Worm (Caenorhabditis elegans) whole organism, L2 larva: ENCODE measurements around the gene glc-3.

Source experiments
- C34F6.9 ChIP-seq: fragments of 150-350 bp; optimal IDR thresholded peaks from 2 replicates; lab custom pipeline; 2014; ENCODE audit warnings: missing biosample characterization, missing genetic modification characterization
- F13H6.1 ChIP-seq: sonication (generic microtip); optimal IDR thresholded peaks from 2 replicates; lab custom pipeline; 2016; ENCODE audit warnings: missing genetic modification characterization, missing compliant biosample characterization
- Y55F3AM.14 ChIP-seq: fragments of 200-800 bp; sonication (Bioruptor generic); optimal IDR thresholded peaks from 2 replicates; lab custom pipeline; 2018; ENCODE audit warnings: mild to moderate bottlenecking, missing genetic modification characterization, missing compliant biosample characterization
- aly-2 ChIP-seq: fragments of 150-350 bp; optimal IDR thresholded peaks from 2 replicates; lab custom pipeline; 2014; ENCODE audit warnings: missing biosample characterization, missing genetic modification characterization
- ama-1 ChIP-seq: fragments of 150-350 bp; optimal IDR thresholded peaks from 2 replicates; lab custom pipeline; 2018; ENCODE audit warnings: inconsistent platforms
- blmp-1 ChIP-seq: sonication (generic microtip); optimal IDR thresholded peaks from 2 replicates; lab custom pipeline; 2017; ENCODE audit warnings: missing genetic modification characterization, mild to moderate bottlenecking, missing compliant biosample characterization, antibody characterized with exemption, moderate library complexity; ENCODE audit not compliant: insufficient read depth
- ceh-16 ChIP-seq: fragments of 150-350 bp; optimal IDR thresholded peaks from 2 replicates; lab custom pipeline; 2014; ENCODE audit warnings: missing biosample characterization, missing genetic modification characterization
- ceh-82 ChIP-seq: fragments of 150-350 bp; optimal IDR thresholded peaks from 2 replicates; lab custom pipeline; 2014; ENCODE audit warnings: missing biosample characterization, missing genetic modification characterization
- crh-2 ChIP-seq: sonication (generic microtip); optimal IDR thresholded peaks from 2 replicates; lab custom pipeline; 2017; ENCODE audit warnings: missing biosample characterization, missing genetic modification characterization
- dmd-4 ChIP-seq: sonication (generic microtip); optimal IDR thresholded peaks from 2 replicates; lab custom pipeline; 2017; ENCODE audit warnings: missing biosample characterization, missing genetic modification characterization
- egl-27 ChIP-seq: sonication (generic microtip); optimal IDR thresholded peaks from 3 replicates; lab custom pipeline; 2017; ENCODE audit warnings: missing biosample characterization, missing genetic modification reagents, missing genetic modification characterization
- elt-1 ChIP-seq: fragments of 150-350 bp; optimal IDR thresholded peaks from 2 replicates; lab custom pipeline; 2014; ENCODE audit warnings: missing biosample characterization, missing genetic modification characterization
- fos-1 ChIP-seq: fragments of 150-350 bp; optimal IDR thresholded peaks from 2 replicates; lab custom pipeline; 2014; ENCODE audit warnings: missing biosample characterization, missing genetic modification characterization
- gmeb-1 ChIP-seq: fragments of 150-350 bp; optimal IDR thresholded peaks from 2 replicates; lab custom pipeline; 2014; ENCODE audit warnings: missing biosample characterization, missing genetic modification characterization
- lin-11 ChIP-seq: fragments of 150-350 bp; sonication (generic microtip); optimal IDR thresholded peaks from 2 replicates; lab custom pipeline; 2014; ENCODE audit warnings: missing biosample characterization, missing genetic modification characterization, inconsistent platforms, mixed read lengths
- lin-39 ChIP-seq: fragments of 150-350 bp; optimal IDR thresholded peaks from 2 replicates; lab custom pipeline; 2014; ENCODE audit warnings: missing biosample characterization, missing genetic modification reagents, missing genetic modification characterization
- lsy-2 ChIP-seq, 2 experiments: fragments of 150-350 bp in 1 of 2; sonication (generic microtip) in 1 of 2; optimal IDR thresholded peaks; 2 replicates each; lab custom pipeline; 2014 to 2017; ENCODE audit warnings: missing biosample characterization in 2 of 2, missing genetic modification characterization in 2 of 2
- mab-5 ChIP-seq: fragments of 150-350 bp; optimal IDR thresholded peaks from 2 replicates; lab custom pipeline; 2014; ENCODE audit warnings: missing biosample characterization, missing genetic modification characterization
- mbf-1 ChIP-seq: sonication (generic microtip); optimal IDR thresholded peaks from 2 replicates; lab custom pipeline; 2017; ENCODE audit warnings: missing biosample characterization, missing genetic modification characterization
- mdl-1 ChIP-seq, 2 experiments: fragments of 150-350 bp in 1 of 2; sonication (generic microtip) in 1 of 2; optimal IDR thresholded peaks; 2 replicates each; lab custom pipeline; 2017; ENCODE audit warnings: missing biosample characterization in 2 of 2, missing genetic modification characterization in 2 of 2
- nhr-10 ChIP-seq: sonication (generic microtip); optimal IDR thresholded peaks from 2 replicates; lab custom pipeline; 2017; ENCODE audit warnings: missing biosample characterization, missing genetic modification characterization
- nhr-12 ChIP-seq: fragments of 150-350 bp; optimal IDR thresholded peaks from 2 replicates; lab custom pipeline; 2014; ENCODE audit warnings: missing biosample characterization, missing genetic modification characterization
- nhr-129 ChIP-seq: fragments of 150-350 bp; optimal IDR thresholded peaks from 2 replicates; lab custom pipeline; 2014; ENCODE audit warnings: missing biosample characterization, missing genetic modification characterization
- nhr-23 ChIP-seq: fragments of 150-350 bp; optimal IDR thresholded peaks from 2 replicates; lab custom pipeline; 2014; ENCODE audit warnings: missing biosample characterization, missing genetic modification reagents, missing genetic modification characterization
- nhr-237 ChIP-seq: fragments of 150-350 bp; optimal IDR thresholded peaks from 2 replicates; lab custom pipeline; 2014; ENCODE audit warnings: missing biosample characterization, missing genetic modification characterization
- nhr-6 ChIP-seq: fragments of 150-350 bp; optimal IDR thresholded peaks from 2 replicates; lab custom pipeline; 2014; ENCODE audit warnings: missing biosample characterization, missing genetic modification characterization
- nhr-77 ChIP-seq: fragments of 150-350 bp; optimal IDR thresholded peaks from 2 replicates; lab custom pipeline; 2014; ENCODE audit warnings: missing biosample characterization, missing genetic modification characterization
- peb-1 ChIP-seq: fragments of 150-350 bp; optimal IDR thresholded peaks from 2 replicates; lab custom pipeline; 2014; ENCODE audit warnings: missing biosample characterization, missing genetic modification characterization
- sem-4 ChIP-seq: fragments of 150-350 bp; optimal IDR thresholded peaks from 2 replicates; lab custom pipeline; 2014; ENCODE audit warnings: missing biosample characterization, missing genetic modification reagents, missing genetic modification characterization
- sma-3 ChIP-seq: sonication (generic microtip); optimal IDR thresholded peaks from 2 replicates; lab custom pipeline; 2016; ENCODE audit warnings: missing genetic modification reagents, missing genetic modification characterization, missing compliant biosample characterization
- snpc-4 ChIP-seq: fragments of 150-350 bp; optimal IDR thresholded peaks from 2 replicates; lab custom pipeline; 2014; ENCODE audit warnings: missing biosample characterization, missing genetic modification characterization
- unc-39 ChIP-seq: fragments of 150-350 bp; optimal IDR thresholded peaks from 2 replicates; lab custom pipeline; 2014; ENCODE audit warnings: missing biosample characterization, missing genetic modification characterization
- zag-1 ChIP-seq: fragments of 150-350 bp; optimal IDR thresholded peaks from 2 replicates; lab custom pipeline; 2014; ENCODE audit warnings: missing biosample characterization, missing genetic modification characterization
- ztf-1 ChIP-seq: fragments of 200-800 bp; sonication (Bioruptor generic); conservative IDR thresholded peaks from 2 replicates; pipeline ENCODE4 v1.3.6; 2022; ENCODE audit warnings: missing genetic modification characterization, missing compliant biosample characterization
- ztf-11 ChIP-seq: sonication (generic microtip); optimal IDR thresholded peaks from 2 replicates; lab custom pipeline; 2017; ENCODE audit warnings: missing biosample characterization, missing genetic modification characterization
- ztf-4 ChIP-seq: fragments of 150-350 bp; optimal IDR thresholded peaks from 2 replicates; lab custom pipeline; 2014; ENCODE audit warnings: missing biosample characterization, missing genetic modification characterization

Gene glc-3

ce11 chrV:5459806-5460205, 6.3 kb upstream of the glc-3 start, which contains the start of gene ZC317.2:
TSS of gene ZC317.2 (plus strand) at chrV:5460106.
- TF ChIP-seq peb-1 (tag; lab: Kevin White, UChicago) = no peak
- TF ChIP-seq nhr-23 (tag; lab: Kevin White, UChicago) = no peak
- no peak for TF ChIP-seq fos-1 (tag; lab: Kevin White, UChicago)
- no peak for TF ChIP-seq ztf-4 (tag; lab: Kevin White, UChicago)
- no peak for TF ChIP-seq ztf-1 (GFP tag; lab: Robert Waterston, UW)
- no peak for TF ChIP-seq elt-1 (tag; lab: Kevin White, UChicago)
- TF ChIP-seq egl-27 (tag; lab: Kevin White, UChicago) = no peak
- no peak for TF ChIP-seq mdl-1 (tag; optimal IDR thresholded peaks at IDR 0.05; lab: Kevin White, UChicago)
- TF ChIP-seq unc-39 (tag; lab: Kevin White, UChicago) = no peak
- no peak for TF ChIP-seq Y55F3AM.14 (GFP tag; lab: Kevin White, UChicago)
- no peak for TF ChIP-seq crh-2 (tag; lab: Kevin White, UChicago)
- no peak for TF ChIP-seq sma-3 (GFP tag; lab: Kevin White, UChicago)

DNA sequence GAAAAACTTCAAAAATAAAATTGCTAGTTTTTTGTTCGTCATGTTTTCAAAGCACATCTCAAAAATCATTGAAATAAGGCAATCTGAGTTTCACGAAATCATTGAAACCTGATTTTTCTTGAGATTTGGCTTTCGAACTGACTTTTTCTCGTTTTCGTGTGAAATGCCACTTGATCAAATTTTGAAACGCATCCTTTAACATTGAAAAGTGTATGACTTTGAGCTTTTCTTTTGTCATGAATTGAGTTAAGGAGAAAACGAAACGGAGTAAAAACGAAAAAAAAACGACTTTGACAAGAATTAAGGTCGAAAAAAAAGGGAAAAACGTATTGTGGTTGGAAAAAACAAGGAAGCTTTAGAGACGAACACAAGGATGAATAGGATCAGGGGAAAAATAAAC, 1.4 kb upstream of the glc-3 start:
- TF ChIP-seq sem-4 (tag; lab: Kevin White, UChicago) = no peak
- TF ChIP-seq gmeb-1 (tag; lab: Kevin White, UChicago) = no peak

ce11 chrV:5450742-5451141, 2.8 kb downstream of the glc-3 start:
- no peak for TF ChIP-seq ztf-11 (tag; lab: Kevin White, UChicago)
- TF ChIP-seq snpc-4 (tag; lab: Kevin White, UChicago) = no peak
- no peak for TF ChIP-seq lin-39
- TF ChIP-seq elt-1 (tag; lab: Kevin White, UChicago) = no peak
- no peak for TF ChIP-seq lin-11
- TF ChIP-seq nhr-10 (tag; lab: Kevin White, UChicago) = no peak
- TF ChIP-seq nhr-23 (tag; lab: Kevin White, UChicago) = no peak
- no peak for TF ChIP-seq C34F6.9 (tag; lab: Kevin White, UChicago)
- TF ChIP-seq egl-27 (tag; lab: Kevin White, UChicago) = no peak
- TF ChIP-seq nhr-129 = no peak
- no peak for TF ChIP-seq ceh-16 (tag; lab: Kevin White, UChicago)
- no peak for TF ChIP-seq F13H6.1 (tag; lab: Kevin White, UChicago)
- no peak for TF ChIP-seq aly-2 (tag; lab: Kevin White, UChicago)
- no peak for TF ChIP-seq ztf-4 (tag; lab: Kevin White, UChicago)
- no peak for TF ChIP-seq sem-4 (tag; lab: Kevin White, UChicago)
- no peak for TF ChIP-seq mab-5 (tag; lab: Kevin White, UChicago)
- TF ChIP-seq ama-1 (lab: Kevin White, UChicago) = no peak
- no peak for TF ChIP-seq nhr-77 (tag; lab: Kevin White, UChicago)
- no peak for TF ChIP-seq ceh-82 (tag; lab: Kevin White, UChicago)

- TF ChIP-seq nhr-6 (tag; lab: Kevin White, UChicago) = no peak
- TF ChIP-seq fos-1 (tag; lab: Kevin White, UChicago) = no peak
- TF ChIP-seq gmeb-1 (tag; lab: Kevin White, UChicago) = no peak
- no peak for TF ChIP-seq zag-1 (tag; lab: Kevin White, UChicago)
- no peak for TF ChIP-seq mdl-1 (tag; optimal IDR thresholded peaks at IDR 0.05; lab: Kevin White, UChicago)
- TF ChIP-seq dmd-4 (tag; lab: Kevin White, UChicago) = no peak
- TF ChIP-seq snpc-4 (tag; lab: Kevin White, UChicago) = no peak
- TF ChIP-seq nhr-12 = no peak
- no peak for TF ChIP-seq nhr-10 (tag; lab: Kevin White, UChicago)
- no peak for TF ChIP-seq ceh-82 (tag; lab: Kevin White, UChicago)
- no peak for TF ChIP-seq blmp-1 (tag; lab: Kevin White, UChicago)
- TF ChIP-seq nhr-237 (tag; lab: Kevin White, UChicago) = no peak
- no peak for TF ChIP-seq F13H6.1 (tag; lab: Kevin White, UChicago)
- no peak for TF ChIP-seq mbf-1 (tag; lab: Kevin White, UChicago)
- TF ChIP-seq lsy-2 (tag; optimal IDR thresholded peaks at IDR 0.05; lab: Kevin White, UChicago) = no peak
- TF ChIP-seq lin-39 = no peak
- no peak for TF ChIP-seq ztf-1 (GFP tag; lab: Robert Waterston, UW)
- TF ChIP-seq aly-2 (tag; lab: Kevin White, UChicago) = no peak
- no peak for TF ChIP-seq nhr-77 (tag; lab: Kevin White, UChicago)
- no peak for TF ChIP-seq sma-3 (GFP tag; lab: Kevin White, UChicago)
- TF ChIP-seq, all 48 proteins: peak for 0
Observed at ce11 chrV:5447057-5447456, 6.5 kb downstream of the glc-3 start.
